Worm (Caenorhabditis elegans) whole organism, midembryonic: ENCODE measurements around the gene pqn-54.

ENCODE experiments used
- T22C8.4 ChIP-seq: fragments of 200-800 bp; sonication (Bioruptor generic); IDR thresholded peaks from 2 replicates; pipeline ENCODE4 v1.3.6; 2022; ENCODE audit warnings: missing genetic modification characterization, missing compliant biosample characterization
- cog-1 ChIP-seq: sonication (generic microtip); optimal IDR thresholded peaks from 2 replicates; lab custom pipeline; 2016; ENCODE audit warnings: missing genetic modification characterization, missing compliant biosample characterization
- flt-1 ChIP-seq: fragments of 200-800 bp; sonication (Bioruptor generic); IDR thresholded peaks from 2 replicates; pipeline ENCODE4 v1.3.6; 2022; ENCODE audit warnings: missing genetic modification characterization, missing compliant biosample characterization
- klf-2 ChIP-seq: fragments of 200-800 bp; sonication (Bioruptor generic); conservative IDR thresholded peaks from 2 replicates; pipeline ENCODE4 v1.3.6; 2022; ENCODE audit warnings: missing genetic modification reagents, missing genetic modification characterization, missing compliant biosample characterization
- med-1 ChIP-seq: sonication (generic microtip); optimal IDR thresholded peaks from 2 replicates; lab custom pipeline; 2017; ENCODE audit warnings: missing genetic modification characterization, mild to moderate bottlenecking, missing compliant biosample characterization, antibody characterized with exemption, missing genetic modification reagents; ENCODE audit not compliant: insufficient read depth
- ref-1 ChIP-seq: fragments of 200-800 bp; sonication (Bioruptor generic); conservative IDR thresholded peaks from 2 replicates; pipeline ENCODE4 v1.3.6; 2022; ENCODE audit warnings: missing genetic modification reagents, missing genetic modification characterization, missing compliant biosample characterization
- tab-1 ChIP-seq: fragments of 200-800 bp; sonication (Bioruptor generic); IDR thresholded peaks from 2 replicates; pipeline ENCODE4 v1.3.6; 2022; ENCODE audit warnings: missing genetic modification characterization, missing compliant biosample characterization
- ztf-23 ChIP-seq: fragments of 200-800 bp; sonication (Bioruptor generic); IDR thresholded peaks from 2 replicates; pipeline ENCODE4 v1.3.6; 2022; ENCODE audit warnings: missing genetic modification reagents, missing genetic modification characterization, missing compliant biosample characterization
- ztf-29 ChIP-seq: fragments of 200-800 bp; sonication (Bioruptor generic); IDR thresholded peaks from 2 replicates; pipeline ENCODE4 v1.3.6; 2022; ENCODE audit warnings: missing genetic modification reagents, missing genetic modification characterization, missing compliant biosample characterization

pqn-54 gene

ce11 chrV:1487262-1487661 is 22.5 kb downstream of the pqn-54 start:
- no peak for TF ChIP-seq flt-1 (GFP tag; lab: Robert Waterston, UW)
- TF ChIP-seq ztf-29 (GFP tag; lab: Robert Waterston, UW): no peak
- no peak for TF ChIP-seq med-1 (GFP tag; lab: Kevin White, UChicago)
- no peak for TF ChIP-seq klf-2

DNA sequence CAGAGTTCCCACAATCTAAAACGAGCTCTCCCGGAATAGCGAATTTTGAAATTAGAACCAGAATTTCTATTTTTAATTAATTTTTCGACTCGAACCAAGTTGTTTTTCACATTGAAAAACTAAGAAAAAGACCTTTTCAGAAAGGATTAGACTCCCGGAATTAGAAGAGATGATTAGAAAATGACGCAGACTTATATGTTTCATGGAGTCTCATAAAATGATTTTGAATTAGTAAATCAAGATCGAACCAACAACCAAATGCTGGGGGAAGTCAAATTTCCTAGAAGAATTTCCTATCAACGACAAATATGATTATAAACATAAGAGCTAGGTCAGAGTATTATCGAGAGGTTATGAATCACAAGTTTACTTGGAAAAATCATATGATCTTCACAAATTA is 23.9 kb downstream of the pqn-54 start:
- TF ChIP-seq ztf-23: no peak
- TF ChIP-seq T22C8.4 (GFP tag; lab: Robert Waterston, UW): no peak
- TF ChIP-seq ref-1: no peak

ce11 chrV:1491510-1491909 is 26.7 kb downstream of the pqn-54 start, which contains the start of gene C38C3.6:
Gene C38C3.6 (minus strand): TSS chrV:1491610.
- TF ChIP-seq ztf-29 (GFP tag; lab: Robert Waterston, UW): no peak
- TF ChIP-seq klf-2: no peak
- no peak for TF ChIP-seq ref-1
- no peak for TF ChIP-seq cog-1 (tag; lab: Kevin White, UChicago)
- TF ChIP-seq flt-1 (GFP tag; lab: Robert Waterston, UW): no peak
- no peak for TF ChIP-seq med-1 (GFP tag; lab: Kevin White, UChicago)
- TF ChIP-seq T22C8.4 (GFP tag; lab: Robert Waterston, UW): no peak
- no peak for TF ChIP-seq tab-1 (GFP tag; lab: Robert Waterston, UW)
- TF ChIP-seq ztf-23: no peak

- TF ChIP-seq ztf-23 (no peak), klf-2 (no peak), med-1 (GFP tag; lab: Kevin White, UChicago) (no peak)
Measured at ce11 chrV:1494469-1494868, 29.7 kb downstream of the pqn-54 start, which contains the start of gene spig-7. Gene spig-7 (plus strand): TSS chrV:1494769.

DNA sequence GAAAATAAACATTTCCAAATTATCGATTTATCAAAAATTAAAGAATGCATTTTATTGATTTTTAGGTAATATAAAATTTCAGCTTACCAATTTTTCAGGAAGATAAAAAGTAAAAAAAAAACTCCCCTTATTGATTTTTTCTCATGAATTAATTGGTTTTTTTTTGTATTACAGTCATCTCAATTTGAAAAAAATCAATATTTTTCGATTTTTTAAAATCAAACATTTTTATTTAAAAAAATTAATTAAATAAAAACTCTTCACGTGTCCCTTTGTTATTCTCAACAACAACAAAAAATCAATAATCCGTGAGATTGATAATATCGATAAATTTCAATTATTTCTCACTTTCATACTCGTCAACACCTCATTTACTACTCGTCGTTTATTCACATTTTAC is 30.5 kb downstream of the pqn-54 start, which contains the start of gene C38C3.3:
Gene C38C3.3 (plus strand): TSS at position 301 of the 400 bp plus-strand sequence.
- TF ChIP-seq cog-1 (tag; lab: Kevin White, UChicago) (no peak), klf-2 (no peak), ztf-23 (no peak), ref-1 (no peak)

ce11 chrV:1495752-1496151 is 31.0 kb downstream of the pqn-54 start:
- TF ChIP-seq T22C8.4 (GFP tag; lab: Robert Waterston, UW) (peak; percentile 80), ref-1 (no peak)

DNA sequence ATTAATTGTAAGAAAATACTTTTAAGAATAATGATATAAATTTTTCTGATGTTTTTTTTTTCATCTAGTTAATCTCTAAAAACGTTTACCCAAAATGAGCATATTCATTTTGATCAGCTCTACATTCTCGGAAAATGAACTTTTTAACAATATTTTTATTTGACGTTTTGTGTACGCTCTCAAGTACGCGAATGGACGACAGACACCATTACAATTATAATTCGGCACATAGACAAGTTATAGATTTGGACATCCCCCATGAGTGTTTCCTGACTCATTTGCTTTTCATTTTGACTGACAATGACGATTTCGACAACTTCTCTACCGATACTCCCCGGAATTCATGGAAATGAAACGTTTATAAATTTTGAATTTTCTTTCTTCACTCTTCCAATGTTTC is 34.4 kb downstream of the pqn-54 start, which contains the start of gene sru-27:
Gene sru-27 (plus strand): TSS at position 301 of the 400 bp plus-strand sequence.
- TF ChIP-seq T22C8.4 (GFP tag; lab: Robert Waterston, UW) (no peak), klf-2 (no peak), ref-1 (no peak), flt-1 (GFP tag; lab: Robert Waterston, UW) (no peak)

DNA sequence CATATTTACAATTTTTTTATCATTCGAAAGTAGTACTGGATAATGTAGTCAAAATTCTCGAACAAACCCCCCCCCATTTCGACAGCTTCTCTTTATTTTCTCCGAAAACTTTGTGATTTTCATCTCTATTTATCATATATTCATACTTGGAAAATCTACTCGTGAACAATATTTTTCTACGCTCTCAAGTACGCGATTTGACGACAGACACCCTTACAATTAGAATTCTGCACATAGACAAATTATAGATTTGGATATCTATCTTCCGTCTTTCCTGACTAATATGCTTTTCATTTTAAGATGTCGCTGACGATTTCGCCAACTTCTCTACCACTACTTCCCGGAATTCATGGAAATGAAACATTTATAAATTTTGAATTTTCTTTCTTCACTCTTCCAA is 41.2 kb downstream of the pqn-54 start, which contains the start of gene sru-28:
Gene sru-28 (plus strand): TSS at position 301 of the 400 bp plus-strand sequence.
- no peak for TF ChIP-seq flt-1 (GFP tag; lab: Robert Waterston, UW)
- no peak for TF ChIP-seq ztf-29 (GFP tag; lab: Robert Waterston, UW)
- no peak for TF ChIP-seq ref-1
- TF ChIP-seq klf-2: no peak
- TF ChIP-seq T22C8.4 (GFP tag; lab: Robert Waterston, UW): no peak
- no peak for TF ChIP-seq med-1 (GFP tag; lab: Kevin White, UChicago)
- TF ChIP-seq cog-1 (tag; lab: Kevin White, UChicago): no peak
- TF ChIP-seq ztf-23: no peak
- TF ChIP-seq tab-1 (GFP tag; lab: Robert Waterston, UW): no peak

- no peak for TF ChIP-seq ztf-29 (GFP tag; lab: Robert Waterston, UW)
- no peak for TF ChIP-seq flt-1 (GFP tag; lab: Robert Waterston, UW)
- TF ChIP-seq ref-1: no peak
- TF ChIP-seq med-1 (GFP tag; lab: Kevin White, UChicago): no peak
- TF ChIP-seq ztf-23: no peak
- no peak for TF ChIP-seq cog-1 (tag; lab: Kevin White, UChicago)
- no peak for TF ChIP-seq klf-2
- no peak for TF ChIP-seq tab-1 (GFP tag; lab: Robert Waterston, UW)
- no peak for TF ChIP-seq T22C8.4 (GFP tag; lab: Robert Waterston, UW)
Measured at ce11 chrV:1511537-1511936, 46.7 kb downstream of the pqn-54 start, which contains the start of gene nhr-260. Gene nhr-260 (minus strand): TSS chrV:1511637.
